Worm (Caenorhabditis elegans): Measurements from ENCODE around the gene pak-2.

ce11 chrV:11042538-11042937 lies 3.3 kb upstream of the pak-2 start, which contains the start of gene C45B11.2:
- TF ChIP-seq lsy-2 (tag; optimal IDR thresholded peaks at IDR 0.05), result no peak
- no peak for TF ChIP-seq nhr-28 (tag; optimal IDR thresholded peaks at IDR 0.05)
- TF ChIP-seq unc-62 (GFP tag; optimal IDR thresholded peaks at IDR 0.05), result no peak

All from whole organism, mixed stage, embryonic.